Fruit fly (Drosophila melanogaster) whole organism, embryonic: ENCODE measurements around the gene fbl.
A peak's percentile ranks its signal among the peaks of the same experiment; 100 is the strongest.

Experiments used
- CG18476 ChIP-seq: fragments of 200-800 bp; sonication (Bioruptor generic); optimal IDR thresholded peaks from 2 replicates; lab custom pipeline; 2016; ENCODE audit warnings: missing biosample characterization, mild to moderate bottlenecking, missing genetic modification characterization
- CG32772 ChIP-seq: fragments of 200-800 bp; sonication (Bioruptor generic); IDR thresholded peaks from 2 replicates; pipeline ENCODE4 v1.3.6; 2022; ENCODE audit warnings: missing biosample characterization, missing genetic modification characterization
- Gsc ChIP-seq: fragments of 200-800 bp; sonication (Bioruptor generic); IDR thresholded peaks from 2 replicates; pipeline ENCODE4 v1.3.6; 2022; ENCODE audit warnings: missing biosample characterization, missing genetic modification characterization
- cato ChIP-seq: fragments of 200-800 bp; sonication (Bioruptor generic); optimal IDR thresholded peaks from 2 replicates; lab custom pipeline; 2016; ENCODE audit warnings: missing biosample characterization, missing genetic modification characterization, borderline replicate concordance
- ftz-f1 ChIP-seq: fragments of 200-800 bp; sonication (Bioruptor generic); optimal IDR thresholded peaks from 2 replicates; lab custom pipeline; 2016; ENCODE audit warnings: missing biosample characterization, missing genetic modification characterization
- her ChIP-seq: fragments of 200-800 bp; sonication (Bioruptor generic); optimal IDR thresholded peaks from 2 replicates; lab custom pipeline; 2016; ENCODE audit warnings: missing biosample characterization, missing genetic modification characterization
- onecut ChIP-seq: fragments of 200-800 bp; sonication (Bioruptor generic); IDR thresholded peaks from 2 replicates; pipeline ENCODE4 v1.3.6; 2022; ENCODE audit warnings: missing biosample characterization, missing genetic modification characterization
- tx ChIP-seq: fragments of 200-800 bp; sonication (Bioruptor generic); optimal IDR thresholded peaks from 2 replicates; lab custom pipeline; 2016; ENCODE audit warnings: missing biosample characterization, missing genetic modification characterization
- unc-4 ChIP-seq: fragments of 200-800 bp; sonication (Bioruptor generic); IDR thresholded peaks from 2 replicates; pipeline ENCODE4 v1.3.6; 2022; ENCODE audit warnings: missing biosample characterization, missing genetic modification characterization; ENCODE audit not compliant: partially characterized antibody

DNA sequence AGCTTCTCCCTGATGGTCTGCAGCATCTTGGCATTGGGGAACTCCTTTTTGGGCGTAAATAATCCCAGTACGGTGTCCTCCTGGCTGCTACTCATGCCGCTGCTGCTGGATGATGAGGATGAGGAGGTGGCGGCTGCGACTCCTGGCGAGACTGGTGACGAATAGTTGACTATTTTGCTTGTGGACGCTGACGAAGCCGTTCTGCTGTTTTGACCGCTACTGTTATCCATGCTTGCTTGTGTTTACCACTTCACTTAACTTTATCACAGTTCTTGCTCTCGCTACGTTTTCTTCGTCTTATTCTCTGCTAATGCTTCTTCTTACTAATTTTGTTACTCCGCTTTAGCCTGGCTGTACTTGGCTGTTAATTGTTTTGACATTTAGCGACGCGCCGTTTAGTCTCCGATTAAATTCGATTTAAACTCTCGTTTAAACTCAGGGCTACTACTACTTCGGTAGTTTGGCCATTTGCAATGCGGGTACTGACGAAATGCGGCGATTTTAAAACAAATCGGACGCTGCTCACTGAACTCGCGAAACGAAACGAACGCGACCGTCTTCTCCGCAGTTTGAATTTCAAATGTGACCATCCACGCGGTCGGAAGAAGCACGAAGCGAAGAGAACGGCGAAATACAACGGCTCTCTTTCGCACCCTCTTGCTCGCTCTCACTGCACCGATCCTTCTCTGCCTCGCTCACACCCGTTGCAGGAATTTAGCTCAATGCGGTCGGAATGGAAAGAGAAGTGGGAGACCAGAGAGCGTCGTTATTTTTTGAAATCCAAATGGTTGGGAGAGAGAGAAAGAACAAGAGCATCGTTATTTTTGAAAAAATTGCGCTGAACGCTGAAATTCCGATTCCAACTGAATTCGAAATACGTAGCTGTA, 17.0 kb downstream of the fbl start, which contains the start of gene trbl:
- TF ChIP-seq ftz-f1 (GFP tag; lab: Kevin White, UChicago), result peak; percentile 74
- peak; percentile 58 for TF ChIP-seq unc-4 (GFP tag; lab: Robert Waterston, UW)
- TF ChIP-seq cato (GFP tag; lab: Kevin White, UChicago), result no peak
- TF ChIP-seq CG32772 (GFP tag; lab: Robert Waterston, UW), result no peak
- TF ChIP-seq Gsc (GFP tag; lab: Robert Waterston, UW), result no peak
- peak; percentile 70 for TF ChIP-seq her (GFP tag; lab: Kevin White, UChicago)
- TF ChIP-seq tx (GFP tag; lab: Kevin White, UChicago), result no peak
- peak; percentile 27; the same call in 1 of the 2 replicates for TF ChIP-seq onecut (GFP tag; lab: Robert Waterston, UW)
- no peak for TF ChIP-seq CG18476 (GFP tag; lab: Kevin White, UChicago)
